Fruit fly (Drosophila melanogaster): ENCODE measurements around the gene Cyp305a1.

DNA sequence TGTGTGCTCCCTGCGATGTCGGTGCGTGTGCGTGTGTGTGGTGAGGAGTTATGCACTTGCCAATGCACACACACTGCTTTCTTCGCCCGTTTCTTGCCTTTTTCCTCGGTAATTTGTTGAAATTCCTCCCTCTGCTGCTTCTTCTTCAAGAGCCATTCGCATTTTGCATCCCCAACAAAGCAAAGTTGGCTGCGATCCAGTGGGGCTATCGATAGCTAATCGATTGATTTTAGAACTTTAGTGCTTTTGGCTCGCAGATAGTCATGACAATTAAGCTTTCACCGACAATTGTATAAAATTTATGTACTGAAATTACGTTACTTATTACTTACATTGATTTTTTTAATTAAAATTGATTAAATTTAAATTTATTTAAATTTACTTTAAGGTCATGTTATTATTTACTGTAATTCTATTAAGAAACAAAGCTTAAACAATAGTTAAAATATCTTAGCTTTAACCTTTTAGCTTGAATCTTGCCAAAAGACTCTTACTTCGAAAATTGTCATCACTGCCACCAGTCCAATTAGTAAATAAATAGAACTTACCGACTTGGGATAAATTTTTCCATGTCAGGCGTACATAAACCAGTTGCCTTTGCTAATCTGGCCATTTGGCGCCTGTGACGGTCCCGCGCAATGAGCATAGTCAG is 21.1 kb upstream of the Cyp305a1 start, which contains the start of the genes trc and CG32221:
- TF ChIP-seq CG2678 (tag; optimal IDR thresholded peaks at IDR 0.05) (no peak), peb (GFP tag; IDR thresholded peaks at IDR 0.05) (no peak), gsb-n (tag; optimal IDR thresholded peaks at IDR 0.05) (no peak), Jarid2 (GFP tag; optimal IDR thresholded peaks at IDR 0.05) (no peak), sqz (GFP tag; optimal IDR thresholded peaks at IDR 0.05) (no peak), fd96Cb (tag; optimal IDR thresholded peaks at IDR 0.05) (no peak), Dref (GFP tag; IDR thresholded peaks at IDR 0.05) (peak; percentile 94), pum (GFP tag; optimal IDR thresholded peaks at IDR 0.05) (peak; percentile 1), Doc2 (GFP tag; IDR thresholded peaks at IDR 0.05) (no peak), dmrt99B (tag; optimal IDR thresholded peaks at IDR 0.05) (no peak)
